Worm (Caenorhabditis elegans) whole organism, L2 larva: Measurements from ENCODE around the gene Y24F12A.1.

ENCODE experiments used
- R02D3.7 ChIP-seq: fragments of 150-350 bp; optimal IDR thresholded peaks from 2 replicates; lab custom pipeline; 2014; ENCODE audit warnings: missing biosample characterization, missing genetic modification characterization
- nhr-25 ChIP-seq: fragments of 150-350 bp; sonication (generic microtip); optimal IDR thresholded peaks from 3 replicates; lab custom pipeline; 2014; ENCODE audit warnings: missing biosample characterization, missing genetic modification characterization

DNA sequence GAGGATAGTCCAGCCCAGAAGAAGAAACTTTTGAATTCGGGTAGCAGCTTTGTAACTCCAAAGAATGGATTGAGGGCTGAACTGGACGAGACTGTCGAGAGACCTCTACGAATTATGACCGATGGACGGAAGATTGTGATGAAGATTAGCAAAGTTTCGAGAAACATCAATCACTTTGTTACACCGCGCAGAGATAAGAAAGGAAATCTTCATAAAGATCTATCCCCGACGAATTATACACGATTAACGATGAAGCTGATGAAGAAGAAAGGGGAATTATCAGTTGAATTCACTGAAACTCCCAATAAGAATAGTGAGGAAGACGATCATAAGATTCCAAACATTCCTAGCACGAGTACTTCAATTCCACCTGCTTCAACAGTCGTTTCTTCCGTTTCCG lies 5.3 kb upstream of the Y24F12A.1 start:
- TF ChIP-seq nhr-25 (no peak), R02D3.7 (no peak)
